Worm (Caenorhabditis elegans) whole organism, L4 larva: ENCODE results near the gene T05A7.13.
A peak's percentile ranks its signal among the peaks of the same experiment; 100 is the strongest.

Experiments
- F10B5.3 ChIP-seq: sonication (generic microtip); optimal IDR thresholded peaks from 2 replicates; lab custom pipeline; 2016; ENCODE audit warnings: mild to moderate bottlenecking, missing genetic modification characterization, missing compliant biosample characterization
- F26F4.8 ChIP-seq: fragments of 200-800 bp; sonication (Bioruptor generic); conservative IDR thresholded peaks from 2 replicates; pipeline ENCODE4 v1.3.6; 2022; ENCODE audit warnings: missing genetic modification characterization, missing compliant biosample characterization
- F37D6.2 ChIP-seq: sonication (generic microtip); optimal IDR thresholded peaks from 2 replicates; lab custom pipeline; 2016; ENCODE audit warnings: mild to moderate bottlenecking, missing genetic modification characterization, missing compliant biosample characterization
- F49E8.2 ChIP-seq: sonication (generic microtip); optimal IDR thresholded peaks from 2 replicates; lab custom pipeline; 2016; ENCODE audit warnings: missing compliant biosample characterization, mild to moderate bottlenecking, missing genetic modification characterization, borderline replicate concordance
- T26A8.4 ChIP-seq: fragments of 200-800 bp; sonication (Bioruptor generic); IDR thresholded peaks from 2 replicates; pipeline ENCODE4 v1.3.6; 2022; ENCODE audit warnings: missing genetic modification characterization, missing compliant biosample characterization
- Y75B8A.6 ChIP-seq: fragments of 200-800 bp; sonication (Bioruptor generic); IDR thresholded peaks from 2 replicates; pipeline ENCODE4 v1.3.6; 2022; ENCODE audit warnings: missing genetic modification reagents, missing genetic modification characterization, missing compliant biosample characterization
- ZK337.2 ChIP-seq: fragments of 200-800 bp; sonication (Bioruptor generic); IDR thresholded peaks from 2 replicates; pipeline ENCODE4 v1.3.6; 2022; ENCODE audit warnings: missing genetic modification reagents, missing genetic modification characterization, missing compliant biosample characterization
- aha-1 ChIP-seq: fragments of 150-350 bp; peaks from one replicate; lab custom pipeline; 2014; ENCODE audit warnings: missing biosample characterization, missing genetic modification characterization
- aly-2 ChIP-seq: sonication (generic microtip); optimal IDR thresholded peaks from 2 replicates; lab custom pipeline; 2018; ENCODE audit warnings: missing biosample characterization, missing genetic modification characterization
- ama-1 ChIP-seq: fragments of 150-350 bp; optimal IDR thresholded peaks from 2 replicates; lab custom pipeline; 2014; ENCODE audit warnings: inconsistent platforms, mixed read lengths
- arid-1 ChIP-seq: fragments of 200-800 bp; sonication (Bioruptor generic); conservative IDR thresholded peaks from 2 replicates; pipeline ENCODE4 v1.3.6; 2022; ENCODE audit warnings: missing genetic modification reagents, missing genetic modification characterization, missing compliant biosample characterization
- ceh-44 ChIP-seq: fragments of 200-800 bp; sonication (Bioruptor generic); IDR thresholded peaks from 2 replicates; pipeline ENCODE4 v1.3.6; 2022; ENCODE audit warnings: missing genetic modification reagents, missing genetic modification characterization, missing compliant biosample characterization
- ceh-62 ChIP-seq: sonication (generic microtip); optimal IDR thresholded peaks from 2 replicates; lab custom pipeline; 2017; ENCODE audit warnings: missing biosample characterization, missing genetic modification characterization
- ceh-82 ChIP-seq: sonication (generic microtip); optimal IDR thresholded peaks from 2 replicates; lab custom pipeline; 2017; ENCODE audit warnings: missing biosample characterization, missing genetic modification characterization
- daf-12 ChIP-seq: fragments of 150-350 bp; optimal IDR thresholded peaks from 2 replicates; lab custom pipeline; 2014; ENCODE audit warnings: missing biosample characterization, missing genetic modification reagents, missing genetic modification characterization
- daf-16 ChIP-seq, 3 experiments: sonication (generic microtip); optimal IDR thresholded peaks; 2 replicates each; lab custom pipeline; 2016 to 2017; ENCODE audit warnings: missing genetic modification characterization in 3 of 3, missing genetic modification reagents in 3 of 3, mild to moderate bottlenecking in 2 of 3, missing compliant biosample characterization in 2 of 3, missing biosample characterization in 1 of 3, moderate library complexity in 1 of 3
- daf-8 ChIP-seq: fragments of 200-800 bp; sonication (Bioruptor generic); IDR thresholded peaks from 2 replicates; pipeline ENCODE4 v1.3.6; 2022; ENCODE audit warnings: missing genetic modification characterization, missing compliant biosample characterization
- dmd-9 ChIP-seq: fragments of 200-800 bp; sonication (Bioruptor generic); IDR thresholded peaks from 2 replicates; pipeline ENCODE4 v1.3.6; 2022; ENCODE audit warnings: missing genetic modification reagents, missing genetic modification characterization, missing compliant biosample characterization
- dpl-1 ChIP-seq: fragments of 150-350 bp; optimal IDR thresholded peaks from 2 replicates; lab custom pipeline; 2014; ENCODE audit warnings: missing biosample characterization, missing genetic modification reagents, missing genetic modification characterization
- fos-1 ChIP-seq: fragments of 150-350 bp; optimal IDR thresholded peaks from 2 replicates; lab custom pipeline; 2014; ENCODE audit warnings: missing biosample characterization, missing genetic modification characterization
- gei-8 ChIP-seq: fragments of 200-800 bp; sonication (Bioruptor generic); optimal IDR thresholded peaks from 2 replicates; lab custom pipeline; 2018; ENCODE audit warnings: mild to moderate bottlenecking, missing genetic modification characterization, missing compliant biosample characterization
- lin-38 ChIP-seq: fragments of 200-800 bp; sonication (Bioruptor generic); IDR thresholded peaks from 2 replicates; pipeline ENCODE4 v1.3.6; 2022; ENCODE audit warnings: missing genetic modification reagents, missing genetic modification characterization, missing compliant biosample characterization
- lir-3 ChIP-seq: sonication (generic microtip); optimal IDR thresholded peaks from 2 replicates; lab custom pipeline; 2016; ENCODE audit warnings: mild to moderate bottlenecking, missing genetic modification characterization, missing compliant biosample characterization
- lsy-2 ChIP-seq, 2 experiments: fragments of 150-350 bp in 1 of 2; sonication (generic microtip) in 1 of 2; optimal IDR thresholded peaks; 2 replicates each; lab custom pipeline; 2014 to 2017; ENCODE audit warnings: missing biosample characterization in 2 of 2, missing genetic modification characterization in 2 of 2
- nhr-102 ChIP-seq: sonication (generic microtip); optimal IDR thresholded peaks from 2 replicates; lab custom pipeline; 2016; ENCODE audit warnings: mild to moderate bottlenecking, missing genetic modification characterization, moderate library complexity, missing compliant biosample characterization
- nhr-11 ChIP-seq: fragments of 150-350 bp; optimal IDR thresholded peaks from 2 replicates; lab custom pipeline; 2014; ENCODE audit warnings: missing biosample characterization, missing genetic modification characterization
- nhr-25 ChIP-seq: sonication (generic microtip); optimal IDR thresholded peaks from 2 replicates; lab custom pipeline; 2017; ENCODE audit warnings: missing genetic modification characterization, mild to moderate bottlenecking, missing compliant biosample characterization, antibody characterized with exemption, moderate library complexity, borderline replicate concordance; ENCODE audit not compliant: insufficient read depth
- saeg-2 ChIP-seq: fragments of 200-800 bp; sonication (Bioruptor generic); IDR thresholded peaks from 2 replicates; pipeline ENCODE4 v1.3.6; 2022; ENCODE audit warnings: missing genetic modification reagents, missing genetic modification characterization, missing compliant biosample characterization
- sdz-12 ChIP-seq: fragments of 200-800 bp; sonication (Bioruptor generic); optimal IDR thresholded peaks from 2 replicates; lab custom pipeline; 2018; ENCODE audit warnings: mild to moderate bottlenecking, missing genetic modification characterization, missing compliant biosample characterization
- set-16 ChIP-seq: fragments of 200-800 bp; sonication (Bioruptor generic); IDR thresholded peaks from 2 replicates; pipeline ENCODE4 v1.3.6; 2022; ENCODE audit warnings: missing genetic modification reagents, missing genetic modification characterization, missing compliant biosample characterization
- snpc-4 ChIP-seq: fragments of 150-350 bp; optimal IDR thresholded peaks from 2 replicates; lab custom pipeline; 2014; ENCODE audit warnings: missing biosample characterization, missing genetic modification characterization
- spr-1 ChIP-seq: sonication (generic microtip); optimal IDR thresholded peaks from 2 replicates; lab custom pipeline; 2016; ENCODE audit warnings: mild to moderate bottlenecking, missing genetic modification characterization, missing compliant biosample characterization
- unc-62 ChIP-seq, 3 experiments: fragments of 150-350 bp in 1 of 3; sonication (generic microtip); optimal IDR thresholded peaks in 2 of 3; peaks in 1 of 3; 1 replicate in 1 of 3; 2 replicates in 2 of 3; lab custom pipeline; 2014 to 2017; ENCODE audit warnings: missing biosample characterization in 3 of 3, missing genetic modification characterization in 3 of 3, missing genetic modification reagents in 3 of 3, missing genotype in 1 of 3
- zfp-2 ChIP-seq: sonication (generic microtip); optimal IDR thresholded peaks from 2 replicates; lab custom pipeline; 2016; ENCODE audit warnings: mild to moderate bottlenecking, missing genetic modification characterization, missing compliant biosample characterization

T05A7.13 gene

DNA sequence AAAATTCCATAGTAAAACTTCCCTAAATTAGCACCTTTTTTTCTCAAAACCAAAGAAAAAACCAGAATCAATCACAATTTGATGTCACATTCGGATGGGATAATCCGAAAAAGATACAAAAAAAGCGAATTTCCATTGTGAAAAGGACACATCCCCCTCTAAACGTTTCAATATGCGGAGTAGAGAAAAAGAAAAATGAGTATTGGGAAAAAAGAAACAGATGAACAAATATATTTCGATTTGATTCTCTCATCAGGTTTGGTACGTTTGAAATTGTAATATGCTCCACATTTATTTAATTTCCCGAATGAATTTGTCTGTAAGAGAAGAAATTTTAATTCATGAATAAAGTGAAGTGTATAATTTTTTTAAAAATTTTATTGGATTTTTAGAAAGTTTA lies 2.9 kb downstream of the T05A7.13 start:
- TF ChIP-seq unc-62 (GFP tag; optimal IDR thresholded peaks at IDR 0.05 in 1 of 2; lab: Kevin White, UChicago) = no peak
- TF ChIP-seq unc-62 (tag; optimal IDR thresholded peaks at IDR 0.05; lab: Kevin White, UChicago) = no peak
- no peak for TF ChIP-seq sdz-12 (GFP tag; lab: Kevin White, UChicago)
- no peak for TF ChIP-seq saeg-2 (GFP tag; lab: Robert Waterston, UW)
- no peak for TF ChIP-seq arid-1 (GFP tag; lab: Robert Waterston, UW)
- TF ChIP-seq ama-1 = no peak
- TF ChIP-seq lsy-2 (tag; optimal IDR thresholded peaks at IDR 0.05; lab: Kevin White, UChicago) = no peak
- no peak for TF ChIP-seq gei-8 (GFP tag; lab: Kevin White, UChicago)
- TF ChIP-seq ceh-82 (tag; lab: Kevin White, UChicago) = no peak
- no peak for TF ChIP-seq nhr-102 (tag; lab: Kevin White, UChicago)
- no peak for TF ChIP-seq T26A8.4 (GFP tag; lab: Robert Waterston, UW)
- no peak for TF ChIP-seq dpl-1 (GFP tag; lab: Kevin White, UChicago)
- TF ChIP-seq daf-8 = no peak
- no peak for TF ChIP-seq spr-1 (tag; lab: Kevin White, UChicago)
- no peak for TF ChIP-seq zfp-2 (tag; lab: Kevin White, UChicago)
- no peak for TF ChIP-seq lir-3 (tag; lab: Kevin White, UChicago)
- no peak for TF ChIP-seq F37D6.2 (tag; lab: Kevin White, UChicago)
- no peak for TF ChIP-seq ceh-62
- TF ChIP-seq nhr-25 (tag; lab: Kevin White, UChicago) = no peak

DNA sequence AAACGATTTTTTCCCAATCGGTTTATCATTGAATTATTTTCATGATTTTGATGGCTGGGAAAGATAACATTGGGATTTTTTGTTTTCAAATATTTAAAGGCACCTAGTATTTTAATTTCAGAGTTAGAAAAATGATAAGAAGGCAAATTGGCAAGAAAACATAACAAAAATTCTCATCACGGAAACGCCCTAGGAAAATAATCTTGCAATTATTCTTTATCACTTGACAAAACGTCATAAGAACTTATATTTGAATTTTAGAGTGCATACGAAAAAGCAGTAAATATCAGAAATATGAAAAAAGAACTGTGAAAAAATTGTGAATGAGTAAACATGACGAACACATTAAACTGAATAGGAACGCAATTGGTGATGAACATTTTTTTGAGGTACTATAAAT lies 3.8 kb downstream of the T05A7.13 start:
- no peak for TF ChIP-seq daf-16 (GFP tag; optimal IDR thresholded peaks at IDR 0.05; lab: Kevin White, UChicago)
- TF ChIP-seq daf-16 (tag; optimal IDR thresholded peaks at IDR 0.05; lab: Kevin White, UChicago) = peak; percentile 83
- no peak for TF ChIP-seq daf-12 (tag; lab: Kevin White, UChicago)

DNA sequence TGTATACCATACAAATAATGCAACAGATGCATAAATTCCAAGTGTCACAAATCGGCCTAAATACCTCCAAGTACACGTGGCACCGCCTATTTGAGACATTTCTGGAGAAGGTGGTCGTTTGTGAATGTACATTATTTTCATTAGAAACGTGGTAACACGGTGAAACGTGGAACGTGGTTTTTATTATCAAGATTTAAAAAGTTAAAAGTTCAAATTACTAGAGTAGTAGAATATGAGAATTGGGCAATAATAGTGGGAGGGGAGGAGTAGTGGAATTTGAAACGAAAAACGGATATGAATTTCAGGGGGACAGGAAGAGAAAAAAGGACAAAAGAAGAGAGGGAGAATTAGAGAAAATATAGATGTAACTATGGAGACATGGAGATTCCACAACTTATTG lies 5.3 kb downstream of the T05A7.13 start, which contains the start of gene fut-6:
Gene fut-6 (minus strand): TSS at position 101 of the 400 bp plus-strand sequence.
- TF ChIP-seq ZK337.2 = no peak
- TF ChIP-seq dpl-1 (GFP tag; lab: Kevin White, UChicago) = no peak
- no peak for TF ChIP-seq nhr-102 (tag; lab: Kevin White, UChicago)
- no peak for TF ChIP-seq dmd-9 (GFP tag; lab: Robert Waterston, UW)
- TF ChIP-seq F10B5.3 (tag; lab: Kevin White, UChicago) = no peak
- no peak for TF ChIP-seq nhr-11 (tag; lab: Kevin White, UChicago)
- no peak for TF ChIP-seq fos-1 (tag; lab: Kevin White, UChicago)
- TF ChIP-seq Y75B8A.6 (GFP tag; lab: Robert Waterston, UW) = no peak

DNA sequence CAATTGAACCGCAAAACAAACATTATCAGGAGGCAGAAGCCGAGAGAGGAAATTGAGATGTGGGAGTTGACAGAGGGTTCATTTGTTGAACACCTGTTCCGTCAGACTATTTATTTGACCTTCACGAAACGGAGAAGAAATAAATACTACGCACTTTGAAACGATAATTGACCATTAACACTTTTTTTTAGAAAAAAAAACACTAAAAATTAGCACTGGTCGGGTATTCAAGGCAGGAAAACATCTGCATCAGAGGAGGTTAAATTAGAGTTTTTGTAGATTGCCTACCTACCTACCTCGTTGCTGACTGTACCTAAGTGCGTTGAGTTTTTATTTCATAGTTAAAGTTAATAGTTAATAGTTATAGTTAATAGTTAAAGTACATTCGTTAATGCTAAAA lies 11.1 kb downstream of the T05A7.13 start:
- peak in 1 of 2 experiments; percentile 97 for TF ChIP-seq unc-62 (GFP tag; optimal IDR thresholded peaks at IDR 0.05 in 1 of 2; lab: Kevin White, UChicago)
- no peak for TF ChIP-seq unc-62 (tag; optimal IDR thresholded peaks at IDR 0.05; lab: Kevin White, UChicago)
- no peak for TF ChIP-seq snpc-4 (tag; lab: Kevin White, UChicago)

DNA sequence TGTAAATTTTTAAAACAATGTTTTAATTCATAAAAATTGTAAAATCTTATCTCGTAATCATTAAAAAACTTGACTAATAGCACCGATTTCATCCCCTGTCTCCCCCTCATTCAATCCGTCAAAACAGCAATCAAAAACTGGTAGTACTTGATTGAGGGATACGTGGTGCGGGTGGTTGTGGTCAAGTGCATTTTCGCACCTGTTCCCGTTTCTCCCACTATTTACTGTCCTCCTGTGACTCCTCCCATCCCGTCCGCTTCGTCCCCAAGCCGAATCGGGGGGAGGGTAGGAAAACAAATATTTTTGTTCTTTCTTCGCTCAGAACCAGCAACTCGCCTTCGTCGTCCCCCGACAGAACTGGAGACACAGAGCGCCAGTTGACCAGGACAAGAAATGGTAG lies 12.4 kb downstream of the T05A7.13 start, which contains the start of gene lgc-27:
Gene lgc-27 (plus strand): TSS at position 301 of the 400 bp plus-strand sequence.
- TF ChIP-seq ceh-44 (GFP tag; lab: Robert Waterston, UW) (no peak), lin-38 (GFP tag; lab: Robert Waterston, UW) (no peak)

- no peak for TF ChIP-seq aly-2 (tag; lab: Kevin White, UChicago)
- no peak for TF ChIP-seq daf-16 (GFP tag; optimal IDR thresholded peaks at IDR 0.05; lab: Kevin White, UChicago)
- no peak for TF ChIP-seq daf-16 (tag; optimal IDR thresholded peaks at IDR 0.05; lab: Kevin White, UChicago)
- no peak for TF ChIP-seq F49E8.2 (tag; lab: Kevin White, UChicago)
- no peak for TF ChIP-seq set-16 (GFP tag; lab: Robert Waterston, UW)
- TF ChIP-seq aha-1 = no peak
- no peak for TF ChIP-seq F26F4.8
Measured at ce11 chrII:4640748-4641147, 20.4 kb downstream of the T05A7.13 start.
